Fruit fly (Drosophila melanogaster): ENCODE measurements around the gene Ppi1.

- TF ChIP-seq psq (optimal IDR thresholded peaks at IDR 0.05) (no peak), usp (GFP tag; optimal IDR thresholded peaks at IDR 0.05) (no peak), EcR (GFP tag; optimal IDR thresholded peaks at IDR 0.05) (no peak), Dll (optimal IDR thresholded peaks at IDR 0.05) (no peak), CG8478 (optimal IDR thresholded peaks at IDR 0.05) (no peak)
These were observed 25.9 kb downstream of the Ppi1 start for dm6 chr3R:30102806-30103619.
